Worm (Caenorhabditis elegans) whole organism, midembryonic: ENCODE data around the gene trpl-5.
A peak's percentile ranks its signal among the peaks of the same experiment; 100 is the strongest.

Experiments used
- T22C8.4 ChIP-seq: fragments of 200-800 bp; sonication (Bioruptor generic); IDR thresholded peaks from 2 replicates; pipeline ENCODE4 v1.3.6; 2022; ENCODE audit warnings: missing genetic modification characterization, missing compliant biosample characterization
- cog-1 ChIP-seq: sonication (generic microtip); optimal IDR thresholded peaks from 2 replicates; lab custom pipeline; 2016; ENCODE audit warnings: missing genetic modification characterization, missing compliant biosample characterization
- flt-1 ChIP-seq: fragments of 200-800 bp; sonication (Bioruptor generic); IDR thresholded peaks from 2 replicates; pipeline ENCODE4 v1.3.6; 2022; ENCODE audit warnings: missing genetic modification characterization, missing compliant biosample characterization
- klf-2 ChIP-seq: fragments of 200-800 bp; sonication (Bioruptor generic); conservative IDR thresholded peaks from 2 replicates; pipeline ENCODE4 v1.3.6; 2022; ENCODE audit warnings: missing genetic modification reagents, missing genetic modification characterization, missing compliant biosample characterization
- med-1 ChIP-seq: sonication (generic microtip); optimal IDR thresholded peaks from 2 replicates; lab custom pipeline; 2017; ENCODE audit warnings: missing genetic modification characterization, mild to moderate bottlenecking, missing compliant biosample characterization, antibody characterized with exemption, missing genetic modification reagents; ENCODE audit not compliant: insufficient read depth
- ref-1 ChIP-seq: fragments of 200-800 bp; sonication (Bioruptor generic); conservative IDR thresholded peaks from 2 replicates; pipeline ENCODE4 v1.3.6; 2022; ENCODE audit warnings: missing genetic modification reagents, missing genetic modification characterization, missing compliant biosample characterization
- tab-1 ChIP-seq: fragments of 200-800 bp; sonication (Bioruptor generic); IDR thresholded peaks from 2 replicates; pipeline ENCODE4 v1.3.6; 2022; ENCODE audit warnings: missing genetic modification characterization, missing compliant biosample characterization
- ztf-23 ChIP-seq: fragments of 200-800 bp; sonication (Bioruptor generic); IDR thresholded peaks from 2 replicates; pipeline ENCODE4 v1.3.6; 2022; ENCODE audit warnings: missing genetic modification reagents, missing genetic modification characterization, missing compliant biosample characterization
- ztf-29 ChIP-seq: fragments of 200-800 bp; sonication (Bioruptor generic); IDR thresholded peaks from 2 replicates; pipeline ENCODE4 v1.3.6; 2022; ENCODE audit warnings: missing genetic modification reagents, missing genetic modification characterization, missing compliant biosample characterization

Gene trpl-5

ce11 chrII:2108295-2108694 is 17.9 kb upstream of the trpl-5 start, which contains the start of gene R52.4:
TSS of gene R52.4 (minus strand) at chrII:2108395.
- TF ChIP-seq ztf-23 (GFP tag; lab: Robert Waterston, UW) = no peak
- no peak for TF ChIP-seq ztf-29 (GFP tag; lab: Robert Waterston, UW)
- TF ChIP-seq klf-2 (GFP tag; lab: Robert Waterston, UW) = no peak
- no peak for TF ChIP-seq T22C8.4
- TF ChIP-seq tab-1 = no peak
- TF ChIP-seq cog-1 (tag; lab: Kevin White, UChicago) = no peak
- TF ChIP-seq ref-1 = no peak
- no peak for TF ChIP-seq flt-1 (GFP tag; lab: Robert Waterston, UW)
- TF ChIP-seq med-1 = no peak

ce11 chrII:2099139-2099976 is 8.9 kb upstream of the trpl-5 start, which contains the start of gene math-42:
TSS of gene math-42 (plus strand) at chrII:2099926.
- TF ChIP-seq med-1 = no peak
- no peak for TF ChIP-seq cog-1 (tag; lab: Kevin White, UChicago)

ce11 chrII:2094924-2095650 is 4.7 kb upstream of the trpl-5 start, which contains the start of gene T16A1.2:
TSS of gene T16A1.2 (plus strand) at chrII:2095600.
- no peak for TF ChIP-seq flt-1 (GFP tag; lab: Robert Waterston, UW)
- TF ChIP-seq cog-1 (tag; lab: Kevin White, UChicago) = no peak

ce11 chrII:2093456-2093926 is 3.1 kb upstream of the trpl-5 start, which contains the start of gene fbxb-37:
TSS of gene fbxb-37 (minus strand) at chrII:2093876.
- TF ChIP-seq ztf-29 (GFP tag; lab: Robert Waterston, UW) = no peak
- TF ChIP-seq med-1 = no peak
- no peak for TF ChIP-seq cog-1 (tag; lab: Kevin White, UChicago)
- no peak for TF ChIP-seq klf-2 (GFP tag; lab: Robert Waterston, UW)
- TF ChIP-seq flt-1 (GFP tag; lab: Robert Waterston, UW) = no peak
- no peak for TF ChIP-seq ztf-23 (GFP tag; lab: Robert Waterston, UW)
- no peak for TF ChIP-seq ref-1
- TF ChIP-seq T22C8.4 = no peak
- TF ChIP-seq tab-1 = no peak

- TF ChIP-seq flt-1 (GFP tag; lab: Robert Waterston, UW) = peak; percentile 50; the same call in 1 of the 2 replicates
- no peak for TF ChIP-seq T22C8.4
These were observed 1.5 kb upstream of the trpl-5 start, which contains the start of gene T16A1.10 for ce11 chrII:2091972-2092371. TSS of gene T16A1.10 (minus strand) at chrII:2092094.

- TF ChIP-seq klf-2 (GFP tag; lab: Robert Waterston, UW) = no peak
- no peak for TF ChIP-seq tab-1
- no peak for TF ChIP-seq ref-1
- TF ChIP-seq flt-1 (GFP tag; lab: Robert Waterston, UW) = no peak
- TF ChIP-seq cog-1 (tag; lab: Kevin White, UChicago) = no peak
- TF ChIP-seq ztf-29 (GFP tag; lab: Robert Waterston, UW) = no peak
- no peak for TF ChIP-seq T22C8.4
- TF ChIP-seq ztf-23 (GFP tag; lab: Robert Waterston, UW) = no peak
- no peak for TF ChIP-seq med-1
These were observed 3.2 kb downstream of the trpl-5 start for ce11 chrII:2087206-2087605.

ce11 chrII:2083726-2084179 is 6.7 kb downstream of the trpl-5 start, which contains the start of the genes T16A1.5 and fbxc-49:
TSS of gene T16A1.5 (minus strand) at chrII:2083826.
TSS of gene fbxc-49 (plus strand) at chrII:2084129.
- no peak for TF ChIP-seq cog-1 (tag; lab: Kevin White, UChicago)
- no peak for TF ChIP-seq klf-2 (GFP tag; lab: Robert Waterston, UW)
- no peak for TF ChIP-seq med-1
- TF ChIP-seq tab-1 = no peak
- no peak for TF ChIP-seq ztf-29 (GFP tag; lab: Robert Waterston, UW)
- TF ChIP-seq flt-1 (GFP tag; lab: Robert Waterston, UW) = no peak
- no peak for TF ChIP-seq ref-1
- no peak for TF ChIP-seq T22C8.4
- TF ChIP-seq ztf-23 (GFP tag; lab: Robert Waterston, UW) = no peak

ce11 chrII:2081257-2081656 is 9.2 kb downstream of the trpl-5 start, which contains the start of gene T16A1.4:
TSS of gene T16A1.4 (plus strand) at chrII:2081557.
- TF ChIP-seq klf-2 (GFP tag; lab: Robert Waterston, UW) (no peak), tab-1 (no peak), T22C8.4 (no peak), ztf-23 (GFP tag; lab: Robert Waterston, UW) (no peak), med-1 (no peak)

- TF ChIP-seq ztf-23 (GFP tag; lab: Robert Waterston, UW) (no peak), med-1 (no peak), ztf-29 (GFP tag; lab: Robert Waterston, UW) (no peak), klf-2 (GFP tag; lab: Robert Waterston, UW) (no peak), ref-1 (no peak), T22C8.4 (no peak), cog-1 (tag; lab: Kevin White, UChicago) (no peak), flt-1 (GFP tag; lab: Robert Waterston, UW) (no peak), tab-1 (no peak)
These were observed 10.0 kb downstream of the trpl-5 start, which contains the start of gene F07E5.9 for ce11 chrII:2080425-2080824. TSS of gene F07E5.9 (minus strand) at chrII:2080525.

ce11 chrII:2076467-2076866 is 14.0 kb downstream of the trpl-5 start:
- no peak for TF ChIP-seq tab-1
- no peak for TF ChIP-seq med-1
- TF ChIP-seq flt-1 (GFP tag; lab: Robert Waterston, UW) = no peak
- TF ChIP-seq klf-2 (GFP tag; lab: Robert Waterston, UW) = no peak
